Worm (Caenorhabditis elegans) whole organism, dauer: ENCODE results near the gene C09G12.5.

ENCODE experiments used
- unc-62 ChIP-seq: sonication (generic microtip); optimal IDR thresholded peaks from 2 replicates; lab custom pipeline; 2017; ENCODE audit warnings: missing biosample characterization, missing genetic modification reagents, missing genetic modification characterization

The C09G12.5 gene

ce11 chrIV:3520374-3520773 is 41.2 kb downstream of the C09G12.5 start:
- no peak for TF ChIP-seq unc-62

ce11 chrIV:3520957-3521356 is 41.8 kb downstream of the C09G12.5 start:
- no peak for TF ChIP-seq unc-62

ce11 chrIV:3521710-3522109 is 42.6 kb downstream of the C09G12.5 start:
- no peak for TF ChIP-seq unc-62

ce11 chrIV:3523419-3523818 is 44.3 kb downstream of the C09G12.5 start:
- TF ChIP-seq unc-62, result no peak

ce11 chrIV:3524584-3525020 is 45.5 kb downstream of the C09G12.5 start:
- TF ChIP-seq unc-62, result no peak

ce11 chrIV:3526144-3526797 is 47.1 kb downstream of the C09G12.5 start:
- no peak for TF ChIP-seq unc-62

- TF ChIP-seq unc-62, result no peak
Observed at ce11 chrIV:3526831-3527404, 47.8 kb downstream of the C09G12.5 start, which contains the start of gene M57.2. Gene M57.2, plus strand, starts transcription at chrIV:3527354.

- TF ChIP-seq unc-62, result no peak
Observed at ce11 chrIV:3527878-3528277, 48.7 kb downstream of the C09G12.5 start.
